Worm (Caenorhabditis elegans) whole organism, L2 larva: Measurements from ENCODE around the gene ugt-3.

Experiments
- C34F6.9 ChIP-seq: fragments of 150-350 bp; optimal IDR thresholded peaks from 2 replicates; lab custom pipeline; 2014; ENCODE audit warnings: missing biosample characterization, missing genetic modification characterization
- F13H6.1 ChIP-seq: sonication (generic microtip); optimal IDR thresholded peaks from 2 replicates; lab custom pipeline; 2016; ENCODE audit warnings: missing genetic modification characterization, missing compliant biosample characterization
- Y55F3AM.14 ChIP-seq: fragments of 200-800 bp; sonication (Bioruptor generic); optimal IDR thresholded peaks from 2 replicates; lab custom pipeline; 2018; ENCODE audit warnings: mild to moderate bottlenecking, missing genetic modification characterization, missing compliant biosample characterization
- alr-1 ChIP-seq: fragments of 150-350 bp; optimal IDR thresholded peaks from 2 replicates; lab custom pipeline; 2014; ENCODE audit warnings: missing biosample characterization, missing genetic modification characterization
- blmp-1 ChIP-seq: sonication (generic microtip); optimal IDR thresholded peaks from 2 replicates; lab custom pipeline; 2017; ENCODE audit warnings: missing genetic modification characterization, mild to moderate bottlenecking, missing compliant biosample characterization, antibody characterized with exemption, moderate library complexity; ENCODE audit not compliant: insufficient read depth
- ceh-82 ChIP-seq: fragments of 150-350 bp; optimal IDR thresholded peaks from 2 replicates; lab custom pipeline; 2014; ENCODE audit warnings: missing biosample characterization, missing genetic modification characterization
- crh-2 ChIP-seq: sonication (generic microtip); optimal IDR thresholded peaks from 2 replicates; lab custom pipeline; 2017; ENCODE audit warnings: missing biosample characterization, missing genetic modification characterization
- dmd-4 ChIP-seq: sonication (generic microtip); optimal IDR thresholded peaks from 2 replicates; lab custom pipeline; 2017; ENCODE audit warnings: missing biosample characterization, missing genetic modification characterization
- egl-27 ChIP-seq: sonication (generic microtip); optimal IDR thresholded peaks from 3 replicates; lab custom pipeline; 2017; ENCODE audit warnings: missing biosample characterization, missing genetic modification reagents, missing genetic modification characterization
- elt-1 ChIP-seq: fragments of 150-350 bp; optimal IDR thresholded peaks from 2 replicates; lab custom pipeline; 2014; ENCODE audit warnings: missing biosample characterization, missing genetic modification characterization
- elt-3 ChIP-seq: sonication (generic microtip); optimal IDR thresholded peaks from 2 replicates; lab custom pipeline; 2017; ENCODE audit warnings: missing biosample characterization, missing genetic modification characterization
- fos-1 ChIP-seq: fragments of 150-350 bp; optimal IDR thresholded peaks from 2 replicates; lab custom pipeline; 2014; ENCODE audit warnings: missing biosample characterization, missing genetic modification characterization
- gmeb-1 ChIP-seq: fragments of 150-350 bp; optimal IDR thresholded peaks from 2 replicates; lab custom pipeline; 2014; ENCODE audit warnings: missing biosample characterization, missing genetic modification characterization
- lin-11 ChIP-seq: fragments of 150-350 bp; sonication (generic microtip); optimal IDR thresholded peaks from 2 replicates; lab custom pipeline; 2014; ENCODE audit warnings: missing biosample characterization, missing genetic modification characterization, inconsistent platforms, mixed read lengths
- lin-13 ChIP-seq: fragments of 150-350 bp; optimal IDR thresholded peaks from 2 replicates; lab custom pipeline; 2014; ENCODE audit warnings: missing biosample characterization, missing genetic modification reagents, missing genetic modification characterization
- lsy-2 ChIP-seq, 2 experiments: fragments of 150-350 bp in 1 of 2; sonication (generic microtip) in 1 of 2; optimal IDR thresholded peaks; 2 replicates each; lab custom pipeline; 2014 to 2017; ENCODE audit warnings: missing biosample characterization in 2 of 2, missing genetic modification characterization in 2 of 2
- mab-5 ChIP-seq: fragments of 150-350 bp; optimal IDR thresholded peaks from 2 replicates; lab custom pipeline; 2014; ENCODE audit warnings: missing biosample characterization, missing genetic modification characterization
- mbf-1 ChIP-seq: sonication (generic microtip); optimal IDR thresholded peaks from 2 replicates; lab custom pipeline; 2017; ENCODE audit warnings: missing biosample characterization, missing genetic modification characterization
- nhr-10 ChIP-seq: sonication (generic microtip); optimal IDR thresholded peaks from 2 replicates; lab custom pipeline; 2017; ENCODE audit warnings: missing biosample characterization, missing genetic modification characterization
- nhr-11 ChIP-seq: fragments of 150-350 bp; optimal IDR thresholded peaks from 2 replicates; lab custom pipeline; 2014; ENCODE audit warnings: missing biosample characterization, missing genetic modification characterization
- nhr-129 ChIP-seq: fragments of 150-350 bp; optimal IDR thresholded peaks from 2 replicates; lab custom pipeline; 2014; ENCODE audit warnings: missing biosample characterization, missing genetic modification characterization
- nhr-21 ChIP-seq: fragments of 150-350 bp; optimal IDR thresholded peaks from 2 replicates; lab custom pipeline; 2014; ENCODE audit warnings: missing biosample characterization, missing genetic modification characterization
- nhr-23 ChIP-seq: fragments of 150-350 bp; optimal IDR thresholded peaks from 2 replicates; lab custom pipeline; 2014; ENCODE audit warnings: missing biosample characterization, missing genetic modification reagents, missing genetic modification characterization
- nhr-237 ChIP-seq: fragments of 150-350 bp; optimal IDR thresholded peaks from 2 replicates; lab custom pipeline; 2014; ENCODE audit warnings: missing biosample characterization, missing genetic modification characterization
- nhr-25 ChIP-seq: fragments of 150-350 bp; sonication (generic microtip); optimal IDR thresholded peaks from 3 replicates; lab custom pipeline; 2014; ENCODE audit warnings: missing biosample characterization, missing genetic modification characterization
- nhr-6 ChIP-seq: fragments of 150-350 bp; optimal IDR thresholded peaks from 2 replicates; lab custom pipeline; 2014; ENCODE audit warnings: missing biosample characterization, missing genetic modification characterization
- nhr-77 ChIP-seq: fragments of 150-350 bp; optimal IDR thresholded peaks from 2 replicates; lab custom pipeline; 2014; ENCODE audit warnings: missing biosample characterization, missing genetic modification characterization
- sem-4 ChIP-seq: fragments of 150-350 bp; optimal IDR thresholded peaks from 2 replicates; lab custom pipeline; 2014; ENCODE audit warnings: missing biosample characterization, missing genetic modification reagents, missing genetic modification characterization
- skn-1 ChIP-seq: sonication (generic microtip); optimal IDR thresholded peaks from 2 replicates; lab custom pipeline; 2017; ENCODE audit warnings: missing biosample characterization, missing genetic modification characterization
- sma-3 ChIP-seq: sonication (generic microtip); optimal IDR thresholded peaks from 2 replicates; lab custom pipeline; 2016; ENCODE audit warnings: missing genetic modification reagents, missing genetic modification characterization, missing compliant biosample characterization
- sma-9 ChIP-seq, 2 experiments: fragments of 150-350 bp in 1 of 2; sonication (generic microtip) in 1 of 2; optimal IDR thresholded peaks; 2 replicates each; lab custom pipeline; 2014 to 2016; ENCODE audit warnings: missing genetic modification characterization in 2 of 2, mild to moderate bottlenecking in 1 of 2, missing biosample characterization in 1 of 2, missing compliant biosample characterization in 1 of 2, missing genetic modification reagents in 1 of 2, moderate library complexity in 1 of 2
- unc-39 ChIP-seq: fragments of 150-350 bp; optimal IDR thresholded peaks from 2 replicates; lab custom pipeline; 2014; ENCODE audit warnings: missing biosample characterization, missing genetic modification characterization
- unc-55 ChIP-seq: fragments of 150-350 bp; sonication (generic microtip); optimal IDR thresholded peaks from 3 replicates; lab custom pipeline; 2014; ENCODE audit warnings: missing biosample characterization, missing genetic modification reagents, missing genetic modification characterization
- unc-62 ChIP-seq: fragments of 150-350 bp; optimal IDR thresholded peaks from 2 replicates; lab custom pipeline; 2014; ENCODE audit warnings: missing biosample characterization, missing genetic modification reagents, missing genetic modification characterization
- ztf-1 ChIP-seq: fragments of 200-800 bp; sonication (Bioruptor generic); conservative IDR thresholded peaks from 2 replicates; pipeline ENCODE4 v1.3.6; 2022; ENCODE audit warnings: missing genetic modification characterization, missing compliant biosample characterization
- ztf-11 ChIP-seq: sonication (generic microtip); optimal IDR thresholded peaks from 2 replicates; lab custom pipeline; 2017; ENCODE audit warnings: missing biosample characterization, missing genetic modification characterization
- ztf-4 ChIP-seq: fragments of 150-350 bp; optimal IDR thresholded peaks from 2 replicates; lab custom pipeline; 2014; ENCODE audit warnings: missing biosample characterization, missing genetic modification characterization

Gene ugt-3

DNA sequence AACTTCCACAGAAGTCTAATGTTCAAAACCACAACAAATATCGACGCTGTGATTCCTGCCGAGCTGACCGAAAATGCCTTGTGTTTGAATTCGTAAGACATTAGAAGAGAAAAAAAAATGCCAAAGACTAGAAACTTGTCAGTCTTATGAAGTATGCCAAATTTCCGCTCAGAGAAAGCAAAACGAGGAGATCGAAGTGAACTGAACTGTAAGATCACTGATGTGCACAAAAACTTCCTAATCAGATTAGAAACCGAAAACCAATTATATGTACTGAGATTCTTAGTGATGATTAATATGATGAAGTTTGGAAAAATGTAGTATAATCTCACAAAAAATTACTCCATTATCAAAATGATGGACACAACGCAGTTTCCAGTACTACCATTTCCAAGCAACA, 11.6 kb downstream of the ugt-3 start, which contains the start of gene srbc-44:
Gene srbc-44 (minus strand): TSS at position 101 of the 400 bp plus-strand sequence.
- TF ChIP-seq sma-3 (no peak), fos-1 (tag; lab: Kevin White, UChicago) (no peak), nhr-237 (tag; lab: Kevin White, UChicago) (no peak), unc-55 (GFP tag; lab: Kevin White, UChicago) (no peak), elt-1 (tag; lab: Kevin White, UChicago) (no peak), unc-39 (no peak), Y55F3AM.14 (GFP tag; lab: Kevin White, UChicago) (no peak), sem-4 (tag; lab: Kevin White, UChicago) (no peak), F13H6.1 (tag; lab: Kevin White, UChicago) (no peak), nhr-10 (tag; lab: Kevin White, UChicago) (no peak), gmeb-1 (tag; lab: Kevin White, UChicago) (no peak), lsy-2 (tag; optimal IDR thresholded peaks at IDR 0.05; lab: Kevin White, UChicago) (no peak), lin-13 (GFP tag; lab: Kevin White, UChicago) (no peak), nhr-6 (no peak), nhr-25 (tag; lab: Kevin White, UChicago) (no peak), alr-1 (tag; lab: Kevin White, UChicago) (no peak), nhr-11 (no peak)

- TF ChIP-seq ztf-11 (tag; lab: Kevin White, UChicago) (no peak), dmd-4 (tag; lab: Kevin White, UChicago) (no peak), nhr-25 (tag; lab: Kevin White, UChicago) (no peak), sma-3 (no peak), elt-3 (tag; lab: Kevin White, UChicago) (no peak), alr-1 (tag; lab: Kevin White, UChicago) (no peak), blmp-1 (tag; lab: Kevin White, UChicago) (no peak), Y55F3AM.14 (GFP tag; lab: Kevin White, UChicago) (no peak), nhr-21 (tag; lab: Kevin White, UChicago) (no peak), ztf-1 (GFP tag; lab: Robert Waterston, UW) (no peak), ceh-82 (tag; lab: Kevin White, UChicago) (no peak), nhr-23 (no peak), skn-1 (tag; lab: Kevin White, UChicago) (no peak), mbf-1 (no peak), sem-4 (tag; lab: Kevin White, UChicago) (no peak), lin-13 (GFP tag; lab: Kevin White, UChicago) (no peak), nhr-129 (tag; lab: Kevin White, UChicago) (no peak), unc-55 (GFP tag; lab: Kevin White, UChicago) (no peak)
Observed at ce11 chrV:12787026-12787425, 13.0 kb downstream of the ugt-3 start, which contains the start of gene fkb-4. fkb-4 (minus strand) TSS chrV:12787126.

- TF ChIP-seq mbf-1 (no peak), alr-1 (tag; lab: Kevin White, UChicago) (no peak), elt-3 (tag; lab: Kevin White, UChicago) (no peak)
Observed at ce11 chrV:12786340-12786739, 13.7 kb downstream of the ugt-3 start.

DNA sequence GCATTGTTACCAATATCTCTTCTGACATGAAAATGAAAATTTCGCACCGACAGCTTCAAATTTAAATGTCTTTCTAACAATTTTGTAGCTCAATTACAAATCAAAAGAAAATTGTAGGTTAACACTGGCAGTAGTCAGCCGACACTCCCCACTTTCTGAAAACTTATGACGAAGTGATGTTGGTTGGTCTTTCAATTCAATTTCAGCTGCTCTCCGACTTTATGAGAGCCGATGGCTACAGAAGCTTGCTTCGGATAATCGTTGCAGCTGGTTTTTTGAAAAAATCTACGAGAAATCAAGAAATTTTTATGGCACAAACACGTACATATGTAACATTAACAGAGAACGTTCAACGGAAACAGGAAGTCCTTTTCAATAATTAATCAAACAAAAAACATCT, 15.2 kb downstream of the ugt-3 start, which contains the start of gene sre-20:
Gene sre-20 (minus strand): TSS at position 101 of the 400 bp plus-strand sequence.
- no peak for TF ChIP-seq ztf-1 (GFP tag; lab: Robert Waterston, UW)
- TF ChIP-seq nhr-10 (tag; lab: Kevin White, UChicago): no peak
- no peak for TF ChIP-seq egl-27 (tag; lab: Kevin White, UChicago)
- TF ChIP-seq ztf-4: no peak
- TF ChIP-seq mab-5 (tag; lab: Kevin White, UChicago): no peak
- TF ChIP-seq blmp-1 (tag; lab: Kevin White, UChicago): no peak
- TF ChIP-seq dmd-4 (tag; lab: Kevin White, UChicago): no peak
- no peak for TF ChIP-seq mbf-1
- TF ChIP-seq nhr-11: no peak
- TF ChIP-seq elt-3 (tag; lab: Kevin White, UChicago): no peak

- no peak for TF ChIP-seq nhr-23
- peak; percentile 70 for TF ChIP-seq nhr-129 (tag; lab: Kevin White, UChicago)
- TF ChIP-seq crh-2 (tag; lab: Kevin White, UChicago): peak; percentile 18
- TF ChIP-seq sma-3: peak; percentile 49
- peak; percentile 18 for TF ChIP-seq lin-13 (GFP tag; lab: Kevin White, UChicago)
- peak; percentile 10 for TF ChIP-seq F13H6.1 (tag; lab: Kevin White, UChicago)
- no peak for TF ChIP-seq nhr-77 (tag; lab: Kevin White, UChicago)
- TF ChIP-seq unc-55 (GFP tag; lab: Kevin White, UChicago): no peak
- TF ChIP-seq lin-11: no peak
- TF ChIP-seq sma-9 (GFP tag; optimal IDR thresholded peaks at IDR 0.05; lab: Kevin White, UChicago): peak; percentile 53
- no peak for TF ChIP-seq sma-9 (tag; optimal IDR thresholded peaks at IDR 0.05; lab: Kevin White, UChicago)
- TF ChIP-seq lsy-2 (tag; optimal IDR thresholded peaks at IDR 0.05; lab: Kevin White, UChicago): peak in 1 of 2 experiments; percentile 5
- peak; percentile 38 for TF ChIP-seq C34F6.9 (tag; lab: Kevin White, UChicago)
- TF ChIP-seq fos-1 (tag; lab: Kevin White, UChicago): peak; percentile 45
- TF ChIP-seq unc-62 (GFP tag; lab: Kevin White, UChicago): no peak
- TF ChIP-seq gmeb-1 (tag; lab: Kevin White, UChicago): peak; percentile 39
- TF ChIP-seq, all 48 proteins: peak for 10
Observed at ce11 chrV:12780248-12780647, 19.8 kb downstream of the ugt-3 start.
